Worm (Caenorhabditis elegans): ENCODE data around the gene dpy-13.

Gene dpy-13

DNA sequence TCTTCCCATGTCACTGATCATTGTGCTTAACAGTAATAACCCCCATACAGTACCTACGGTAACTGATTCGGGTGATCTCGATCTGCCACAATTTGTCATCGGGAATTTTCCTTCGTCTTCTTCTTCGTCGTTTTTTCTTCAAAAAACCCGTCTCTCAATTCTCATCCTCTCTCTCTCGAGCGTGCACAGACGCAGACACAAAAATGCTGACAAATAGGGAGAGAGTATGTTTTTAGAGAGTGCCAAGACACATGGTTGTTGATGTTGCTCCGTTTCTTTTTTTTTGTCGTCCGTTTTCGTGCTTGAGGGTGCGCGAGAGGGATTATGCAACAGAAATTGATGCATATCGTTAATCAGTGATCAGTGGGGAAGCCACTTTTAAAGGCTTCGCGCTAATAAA, 20.1 kb upstream of the dpy-13 start (continued):
- no peak for TF ChIP-seq dmd-4 (tag; optimal IDR thresholded peaks at IDR 0.05)
- no peak for TF ChIP-seq mbf-1 (tag; optimal IDR thresholded peaks at IDR 0.05)
- no peak for TF ChIP-seq alr-1 (tag; optimal IDR thresholded peaks at IDR 0.05)
- no peak for TF ChIP-seq snpc-4 (tag; optimal IDR thresholded peaks at IDR 0.05)
- no peak for TF ChIP-seq unc-39 (tag; optimal IDR thresholded peaks at IDR 0.05)
- TF ChIP-seq ztf-1 (GFP tag; conservative IDR thresholded peaks at IDR 0.05): no peak
- peak; percentile 92 for TF ChIP-seq unc-55 (GFP tag; optimal IDR thresholded peaks at IDR 0.05)
- no peak for TF ChIP-seq nhr-23 (tag; optimal IDR thresholded peaks at IDR 0.05)
- TF ChIP-seq ZK546.5 (tag; optimal IDR thresholded peaks at IDR 0.05): no peak
- TF ChIP-seq nhr-21 (tag; optimal IDR thresholded peaks at IDR 0.05): peak; percentile 71
- TF ChIP-seq ztf-4 (tag; optimal IDR thresholded peaks at IDR 0.05): no peak
- peak; percentile 82 for TF ChIP-seq ama-1 (optimal IDR thresholded peaks at IDR 0.05)

DNA sequence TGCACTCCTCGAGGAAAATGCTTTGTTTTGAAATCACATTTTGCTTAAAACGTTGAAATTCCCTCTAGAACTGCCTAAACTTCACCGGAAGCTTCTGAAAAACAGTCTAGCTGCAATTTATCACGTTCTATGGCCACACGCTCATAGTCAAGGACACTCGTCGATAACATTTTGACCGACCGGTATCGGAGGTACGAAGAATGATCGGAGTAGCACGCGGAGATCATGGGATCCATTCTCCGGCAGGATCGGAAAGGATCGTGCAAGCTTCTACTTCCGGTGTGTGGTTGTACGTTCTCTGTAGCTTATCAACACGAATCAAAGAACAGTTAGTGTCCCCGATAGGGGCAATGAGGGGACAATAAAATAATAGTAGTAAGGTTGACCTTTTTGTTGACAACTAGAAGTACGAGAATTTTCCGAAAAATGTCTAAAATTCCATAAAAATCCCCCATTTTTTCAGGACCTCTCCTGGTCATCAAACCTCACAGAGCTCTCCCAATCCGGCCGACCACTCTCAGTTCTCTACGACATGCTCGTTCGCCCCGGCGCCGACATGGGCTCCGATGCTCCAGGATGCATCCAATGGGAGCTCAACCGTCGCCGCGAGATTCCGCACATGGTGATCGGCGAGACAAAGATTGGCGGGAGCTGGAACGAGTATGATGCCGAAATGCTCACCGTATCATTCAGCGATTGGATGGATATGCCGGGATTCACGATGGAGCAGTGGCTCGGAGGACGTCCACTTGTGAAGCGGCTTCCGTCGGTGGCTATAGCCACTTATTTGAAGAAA, 19.1 kb upstream of the dpy-13 start:
- TF ChIP-seq snpc-4 (tag; optimal IDR thresholded peaks at IDR 0.05) (no peak), sma-9 (GFP tag; optimal IDR thresholded peaks at IDR 0.05) (peak; percentile 73), sma-9 (tag; optimal IDR thresholded peaks at IDR 0.05) (no peak), egl-27 (tag; optimal IDR thresholded peaks at IDR 0.05) (peak; percentile 4), lsy-2 (tag; optimal IDR thresholded peaks at IDR 0.05) (no peak), aly-2 (tag; optimal IDR thresholded peaks at IDR 0.05) (no peak), sma-3 (GFP tag; optimal IDR thresholded peaks at IDR 0.05) (peak; percentile 24), nhr-21 (tag; optimal IDR thresholded peaks at IDR 0.05) (peak; percentile 86), fos-1 (tag; optimal IDR thresholded peaks at IDR 0.05) (peak; percentile 21), skn-1 (tag; optimal IDR thresholded peaks at IDR 0.05) (no peak)

DNA sequence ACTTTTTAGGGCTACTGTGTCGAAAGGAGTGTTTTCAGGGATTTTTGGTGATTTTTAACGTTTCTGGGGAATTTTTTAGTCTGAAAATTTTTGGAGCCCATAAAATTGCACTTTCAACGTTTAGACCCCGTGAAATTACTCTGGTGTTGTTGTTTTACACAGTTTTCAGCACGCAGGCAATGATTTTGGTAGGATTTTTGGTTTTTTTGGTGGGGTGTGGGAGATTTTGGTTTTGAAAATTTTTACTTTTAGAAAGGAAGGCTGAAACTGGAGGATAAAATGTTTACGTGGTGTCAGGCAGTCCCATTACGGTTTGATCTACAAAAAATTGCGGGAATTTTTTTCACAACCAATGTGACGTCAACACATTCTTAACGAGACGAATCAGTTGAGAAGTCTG, 17.1 kb upstream of the dpy-13 start:
- TF ChIP-seq zag-1 (tag; optimal IDR thresholded peaks at IDR 0.05): no peak
- TF ChIP-seq ZK546.5 (tag; optimal IDR thresholded peaks at IDR 0.05): no peak
- no peak for TF ChIP-seq egl-27 (tag; optimal IDR thresholded peaks at IDR 0.05)
- no peak for TF ChIP-seq peb-1 (tag; optimal IDR thresholded peaks at IDR 0.05)
- TF ChIP-seq fos-1 (tag; optimal IDR thresholded peaks at IDR 0.05): no peak
- no peak for TF ChIP-seq nhr-10 (tag; optimal IDR thresholded peaks at IDR 0.05)
- no peak for TF ChIP-seq blmp-1 (tag; optimal IDR thresholded peaks at IDR 0.05; ENCODE audit: insufficient read depth)
- TF ChIP-seq ceh-16 (tag; optimal IDR thresholded peaks at IDR 0.05): no peak
- no peak for TF ChIP-seq aly-2 (tag; optimal IDR thresholded peaks at IDR 0.05)
- no peak for TF ChIP-seq nhr-23 (tag; optimal IDR thresholded peaks at IDR 0.05)
- TF ChIP-seq ama-1 (optimal IDR thresholded peaks at IDR 0.05): no peak
- TF ChIP-seq nhr-12 (tag; optimal IDR thresholded peaks at IDR 0.05): no peak
- TF ChIP-seq nhr-25 (tag; optimal IDR thresholded peaks at IDR 0.05): no peak
- no peak for TF ChIP-seq sma-3 (GFP tag; optimal IDR thresholded peaks at IDR 0.05)

DNA sequence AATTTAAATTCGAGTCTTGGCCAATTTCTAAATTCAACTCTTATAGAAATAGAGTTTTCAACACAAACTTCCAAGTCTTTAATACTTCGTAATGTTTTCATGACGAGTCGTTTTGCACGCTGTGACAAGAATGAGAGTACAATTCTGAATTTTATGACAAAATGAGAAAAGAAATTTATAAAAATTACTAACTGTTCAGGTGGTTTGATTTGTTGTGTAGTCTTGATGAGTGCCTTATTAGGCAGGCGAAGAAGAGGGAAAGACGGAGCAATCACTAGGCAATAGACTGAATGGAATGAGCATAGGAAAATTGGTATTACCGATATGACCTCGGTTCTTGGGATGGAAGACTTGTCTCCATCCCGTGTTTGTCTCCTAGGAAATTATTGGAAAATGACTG, 15.4 kb upstream of the dpy-13 start, which contains the start of gene F30B5.11:
Gene F30B5.11, minus strand, starts transcription at position 101 of the 400 bp plus-strand sequence.
- TF ChIP-seq egl-27 (tag; optimal IDR thresholded peaks at IDR 0.05) (no peak), ceh-16 (tag; optimal IDR thresholded peaks at IDR 0.05) (no peak), mab-5 (tag; optimal IDR thresholded peaks at IDR 0.05) (no peak), nhr-21 (tag; optimal IDR thresholded peaks at IDR 0.05) (no peak), gmeb-1 (tag; optimal IDR thresholded peaks at IDR 0.05) (no peak), unc-55 (GFP tag; optimal IDR thresholded peaks at IDR 0.05) (no peak), nhr-6 (tag; optimal IDR thresholded peaks at IDR 0.05) (no peak), nhr-25 (tag; optimal IDR thresholded peaks at IDR 0.05) (no peak), Y55F3AM.14 (GFP tag; optimal IDR thresholded peaks at IDR 0.05) (no peak), alr-1 (tag; optimal IDR thresholded peaks at IDR 0.05) (no peak), skn-1 (tag; optimal IDR thresholded peaks at IDR 0.05) (no peak), ztf-11 (tag; optimal IDR thresholded peaks at IDR 0.05) (no peak), lsy-2 (tag; optimal IDR thresholded peaks at IDR 0.05) (no peak), blmp-1 (tag; optimal IDR thresholded peaks at IDR 0.05; ENCODE audit: insufficient read depth) (no peak), mbf-1 (tag; optimal IDR thresholded peaks at IDR 0.05) (no peak)

DNA sequence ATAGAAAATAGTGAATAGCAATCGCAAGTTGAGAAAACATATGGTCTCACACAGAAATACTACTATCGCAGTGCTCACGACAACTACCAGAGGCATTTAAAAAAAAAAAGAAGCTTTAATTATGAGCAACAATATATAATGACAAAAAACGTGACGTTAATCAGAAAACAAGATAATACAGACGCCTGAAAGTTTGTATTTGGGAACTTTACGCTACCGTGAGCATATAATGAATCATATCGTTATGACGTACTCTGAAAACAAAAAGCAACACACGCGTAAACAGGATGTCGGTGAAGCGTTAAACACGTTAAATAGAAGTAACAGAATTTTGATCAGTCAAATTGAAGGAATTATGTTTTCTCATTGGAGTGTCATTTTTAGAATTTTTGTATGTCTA, 9.6 kb upstream of the dpy-13 start, which contains the start of gene srbc-71:
Gene srbc-71, minus strand, starts transcription at position 101 of the 400 bp plus-strand sequence.
- TF ChIP-seq lsy-2 (tag; optimal IDR thresholded peaks at IDR 0.05) (no peak), C34F6.9 (tag; optimal IDR thresholded peaks at IDR 0.05) (no peak)
